Worm (Caenorhabditis elegans) whole organism, mixed stage, embryonic: Measurements from ENCODE around the gene K02B7.3.

Experiments
- ceh-39 ChIP-seq: fragments of 150-350 bp; optimal IDR thresholded peaks from 2 replicates; lab custom pipeline; 2014; ENCODE audit warnings: missing biosample characterization, missing genetic modification characterization
- elt-3 ChIP-seq: fragments of 150-350 bp; optimal IDR thresholded peaks from 2 replicates; lab custom pipeline; 2014; ENCODE audit warnings: missing biosample characterization, missing genetic modification characterization
- lin-13 ChIP-seq: fragments of 150-350 bp; optimal IDR thresholded peaks from 2 replicates; lab custom pipeline; 2014; ENCODE audit warnings: missing biosample characterization, missing genetic modification characterization
- nhr-237 ChIP-seq: fragments of 150-350 bp; optimal IDR thresholded peaks from 2 replicates; lab custom pipeline; 2014; ENCODE audit warnings: missing biosample characterization, missing genetic modification characterization
- snpc-4 ChIP-seq: fragments of 150-350 bp; optimal IDR thresholded peaks from 2 replicates; lab custom pipeline; 2014; ENCODE audit warnings: missing biosample characterization, missing genetic modification characterization
- unc-120 ChIP-seq: sonication (generic microtip); optimal IDR thresholded peaks from 2 replicates; lab custom pipeline; 2017; ENCODE audit warnings: missing genetic modification characterization, missing compliant biosample characterization; ENCODE audit not compliant: poor library complexity, severe bottlenecking
- unc-62 ChIP-seq: fragments of 150-350 bp; optimal IDR thresholded peaks from 2 replicates; lab custom pipeline; 2014; ENCODE audit warnings: missing biosample characterization, missing genetic modification reagents, missing genetic modification characterization
- ztf-11 ChIP-seq: fragments of 150-350 bp; optimal IDR thresholded peaks from 2 replicates; lab custom pipeline; 2014; ENCODE audit warnings: missing biosample characterization, missing genetic modification characterization

- no peak for TF ChIP-seq ztf-11 (tag; lab: Kevin White, UChicago)
- no peak for TF ChIP-seq nhr-237 (tag; lab: Kevin White, UChicago)
- no peak for TF ChIP-seq ceh-39 (tag; lab: Kevin White, UChicago)
- no peak for TF ChIP-seq elt-3
- TF ChIP-seq lin-13: no peak
- peak; percentile 68 for TF ChIP-seq unc-62 (GFP tag; lab: Kevin White, UChicago)
- no peak for TF ChIP-seq unc-120 (tag; lab: Kevin White, UChicago)
- no peak for TF ChIP-seq snpc-4 (tag; lab: Kevin White, UChicago)
Measured at ce11 chrII:14705956-14706355, 10.9 kb upstream of the K02B7.3 start.
